Fruit fly (Drosophila melanogaster) Kc167 (cell line): Measurements from ENCODE around the gene MED19.
"Not testable (repeated sequence)": the region's sequence is repeated elsewhere in the genome, so short reads cannot be mapped to it uniquely, and the experiment has no call there.

Experiments
- Myc ChIP-seq: fragments of >200 bp; optimal IDR thresholded peaks from 2 replicates; lab custom pipeline; 2017; ENCODE audit warnings: missing external identifiers
- Sin3A ChIP-seq: fragments of >200 bp; optimal IDR thresholded peaks from 2 replicates; lab custom pipeline; 2018; ENCODE audit warnings: missing external identifiers
- h ChIP-seq: fragments of >200 bp; optimal IDR thresholded peaks from 3 replicates; lab custom pipeline; 2018; ENCODE audit warnings: missing external identifiers
- insv ChIP-seq: fragments of >200 bp; optimal IDR thresholded peaks from 3 replicates; lab custom pipeline; 2018; ENCODE audit warnings: missing external identifiers
- psq ChIP-seq: fragments of >200 bp; optimal IDR thresholded peaks from 2 replicates; lab custom pipeline; 2017; ENCODE audit warnings: missing external identifiers
- ttk ChIP-seq: sonication (Bioruptor generic); optimal IDR thresholded peaks from 2 replicates; lab custom pipeline; 2017; ENCODE audit warnings: missing external identifiers

MED19 gene

DNA sequence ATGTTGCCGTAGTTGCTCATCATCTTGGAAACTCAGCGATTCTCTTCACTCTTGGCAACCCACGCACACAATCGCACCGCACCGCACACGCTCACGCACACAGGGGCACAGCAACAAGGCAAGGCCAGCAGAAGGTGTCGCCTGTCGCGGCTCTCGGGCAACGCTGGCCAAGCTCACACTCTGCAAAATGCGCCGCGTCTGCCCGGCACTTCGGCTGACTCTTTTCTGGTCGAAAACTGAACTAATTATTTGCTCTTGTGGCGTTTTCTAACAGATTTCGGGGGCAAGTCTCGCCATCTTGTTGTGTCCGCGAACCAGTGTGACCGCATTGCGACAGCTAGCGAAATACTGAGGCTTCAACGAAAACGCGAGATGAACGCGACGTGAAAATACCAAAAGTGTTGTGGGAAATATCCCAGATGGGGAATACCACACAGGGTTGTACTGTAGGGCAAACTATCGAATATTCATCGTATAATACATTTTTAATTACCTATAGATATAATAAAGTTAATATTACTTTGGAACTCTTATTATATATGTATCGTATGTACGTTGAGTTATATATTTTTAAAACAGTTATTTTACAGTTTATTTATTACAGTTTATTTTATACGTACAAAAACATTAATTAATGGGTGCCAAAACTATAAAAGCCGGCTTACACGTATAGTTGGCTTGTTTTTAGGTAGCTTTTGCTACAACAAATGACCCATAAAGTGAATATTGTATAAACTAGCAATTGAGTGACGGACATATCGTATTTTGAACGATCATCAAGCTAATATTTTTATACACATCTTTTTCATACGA is at the start of gene MED19, which contains the start of gene CG7430:
Gene MED19 (minus strand): TSS at position 333 of the 813 bp plus-strand sequence.
Gene CG7430 (plus strand): TSS at position 748 of the 813 bp plus-strand sequence.
- TF ChIP-seq Sin3A (lab: Kevin White, UChicago) (no peak), h (no peak), psq (no peak), ttk (no peak), insv (no peak), Myc (lab: Kevin White, UChicago) (no peak)

DNA sequence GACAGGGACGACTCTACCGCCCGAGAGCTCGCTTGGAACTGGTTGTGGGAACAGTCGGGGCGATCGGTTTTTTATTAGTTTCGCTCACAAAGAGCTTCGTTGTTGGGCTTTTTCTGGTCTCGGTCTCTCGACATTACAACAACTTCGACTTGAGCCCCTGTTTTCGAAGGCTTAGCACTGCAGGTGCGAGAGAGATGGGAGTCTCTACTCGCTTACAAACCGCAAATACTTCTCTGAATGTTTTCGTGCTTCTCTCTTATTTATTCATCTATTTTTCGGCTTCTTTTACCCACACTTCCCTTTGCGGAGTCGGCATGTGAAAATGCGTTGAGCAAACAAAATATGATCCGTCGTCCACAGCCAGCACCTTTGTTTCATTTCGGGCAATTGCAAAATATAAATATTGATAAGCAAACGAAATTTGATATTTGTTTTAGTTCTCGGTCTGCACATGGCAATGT is 49.5 kb upstream of the MED19 start, which contains the start of gene Tsp74F:
Gene Tsp74F (minus strand): TSS at position 48 of the 461 bp plus-strand sequence.
- TF ChIP-seq Myc (lab: Kevin White, UChicago) (no peak), psq (no peak), Sin3A (lab: Kevin White, UChicago) (no peak), h (no peak), ttk (no peak), insv (no peak)

DNA sequence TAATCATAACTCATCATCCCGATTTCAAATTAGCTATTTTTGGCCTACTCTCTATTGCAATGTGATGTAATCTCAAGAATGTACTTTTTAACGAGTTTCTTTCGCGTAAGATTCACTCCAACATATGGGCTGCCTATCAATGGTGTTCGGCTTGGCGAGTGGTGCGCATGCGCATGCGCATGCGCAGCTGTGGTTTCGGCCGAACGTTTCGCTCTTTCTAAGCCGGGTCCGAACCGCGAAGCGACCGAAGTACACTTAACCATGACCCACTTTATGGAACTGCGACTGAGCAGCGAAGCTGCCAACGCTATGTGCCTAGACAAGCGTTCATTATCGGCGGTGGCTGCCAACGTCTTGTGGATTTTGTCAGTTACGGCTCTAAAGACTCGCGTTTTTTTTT is 47.4 kb upstream of the MED19 start:
- TF ChIP-seq insv (no peak), ttk (no peak), Sin3A (lab: Kevin White, UChicago) (no peak), psq (no peak), Myc (lab: Kevin White, UChicago) (no peak), h (no peak)

DNA sequence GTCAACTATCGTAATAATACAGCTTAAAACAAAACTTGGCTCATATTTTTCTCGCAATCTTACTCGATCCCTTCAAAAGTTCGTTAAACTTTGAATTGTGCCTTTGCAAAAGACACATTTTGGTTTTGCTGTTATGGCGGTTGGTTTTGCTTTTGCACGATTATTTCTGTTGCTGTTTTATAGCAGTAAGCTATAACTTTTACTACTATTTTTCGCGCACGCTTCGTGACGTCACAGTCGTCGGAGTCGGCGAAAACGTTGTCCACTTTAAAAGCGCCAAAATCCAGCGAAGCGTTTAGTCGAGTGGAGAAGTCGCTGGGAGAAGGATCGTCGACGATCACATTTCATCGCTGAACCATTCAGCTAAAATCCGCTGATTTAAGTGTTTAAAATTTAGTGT is 41.1 kb upstream of the MED19 start, which contains the start of gene CG7402:
Gene CG7402 (plus strand): TSS at position 313 of the 400 bp plus-strand sequence.
- no peak for TF ChIP-seq Myc (lab: Kevin White, UChicago)
- TF ChIP-seq h, result no peak
- TF ChIP-seq ttk, result no peak
- TF ChIP-seq psq, result no peak
- TF ChIP-seq Sin3A (lab: Kevin White, UChicago), result no peak
- TF ChIP-seq insv, result no peak

DNA sequence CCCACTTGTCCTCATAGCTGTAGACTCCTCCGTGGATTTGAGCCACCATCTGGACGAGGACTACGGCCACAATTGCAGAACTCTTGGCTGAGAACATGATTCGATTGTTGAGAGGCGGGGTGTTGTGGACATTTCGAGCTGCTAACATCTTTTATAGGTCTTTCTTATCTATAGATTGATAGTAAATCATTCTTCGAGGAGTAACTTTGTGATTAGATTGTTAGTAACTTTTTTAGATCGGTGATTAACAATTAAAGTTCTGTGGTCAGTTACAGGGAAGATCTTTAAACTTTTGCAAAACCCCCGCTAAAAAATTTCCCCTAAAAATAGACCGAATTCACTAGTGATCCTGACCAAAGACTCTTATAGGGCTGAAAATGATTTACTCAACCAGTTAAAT is 40.2 kb upstream of the MED19 start, which contains the start of gene CG16775:
Gene CG16775 (minus strand): TSS at position 101 of the 400 bp plus-strand sequence.
- TF ChIP-seq insv (no peak), ttk (no peak), psq (no peak), Sin3A (lab: Kevin White, UChicago) (no peak), Myc (lab: Kevin White, UChicago) (no peak)

DNA sequence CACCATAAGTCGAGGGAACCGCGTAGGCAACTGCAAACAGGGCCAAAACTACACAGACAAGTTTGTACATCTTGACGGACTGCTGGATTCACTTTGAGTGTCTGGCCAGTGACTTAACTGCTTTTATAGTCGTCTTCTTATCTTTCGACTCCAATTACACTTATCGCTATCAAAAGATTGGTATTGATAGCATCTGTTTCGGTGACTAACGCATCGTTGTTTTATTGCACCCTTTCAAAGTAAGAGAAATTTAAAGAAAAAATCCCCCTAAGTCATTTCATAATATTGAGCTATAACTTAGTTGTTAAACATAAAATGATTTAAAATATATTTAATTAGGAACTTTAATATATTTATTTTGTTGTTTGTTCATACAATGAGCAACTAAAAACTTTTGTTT is 38.0 kb upstream of the MED19 start, which contains the start of gene CG5506:
Gene CG5506 (minus strand): TSS at position 101 of the 400 bp plus-strand sequence.
- TF ChIP-seq ttk, result no peak
- TF ChIP-seq psq, result no peak
- no peak for TF ChIP-seq h
- no peak for TF ChIP-seq insv
- TF ChIP-seq Myc (lab: Kevin White, UChicago), result no peak
- TF ChIP-seq Sin3A (lab: Kevin White, UChicago), result no peak

DNA sequence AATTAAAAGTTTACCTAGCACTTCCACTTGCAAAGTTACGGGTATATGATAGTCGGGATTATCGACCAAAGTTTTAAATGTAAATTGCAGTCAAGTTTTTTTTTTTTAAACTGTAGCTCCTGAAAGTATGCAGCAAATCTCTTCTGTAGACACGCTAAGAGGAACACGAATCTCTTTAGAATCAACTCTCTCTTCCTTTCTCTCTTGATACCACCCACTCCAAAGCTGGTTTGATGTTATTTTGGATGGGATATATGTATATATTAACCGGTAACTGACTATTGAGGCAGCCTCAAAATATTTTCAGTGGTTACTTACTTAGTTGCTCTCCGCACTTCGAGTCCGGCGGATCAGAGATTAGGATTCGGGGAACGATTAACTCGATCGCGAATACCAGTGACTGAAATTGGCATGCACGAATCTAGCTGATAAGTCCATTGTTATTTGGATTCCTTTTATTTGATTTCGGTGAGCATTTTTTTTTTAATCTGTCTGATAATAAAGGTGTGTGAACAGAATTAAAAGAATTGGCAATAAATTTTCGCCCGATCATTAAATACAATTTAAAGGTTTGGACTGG is 32.6 kb upstream of the MED19 start, which contains the start of gene CG7408:
Gene CG7408 (plus strand): TSS at position 316 of the 580 bp plus-strand sequence.
- TF ChIP-seq Sin3A (lab: Kevin White, UChicago) (no peak), h (no peak), insv (no peak), Myc (lab: Kevin White, UChicago) (no peak), ttk (no peak), psq (no peak)

DNA sequence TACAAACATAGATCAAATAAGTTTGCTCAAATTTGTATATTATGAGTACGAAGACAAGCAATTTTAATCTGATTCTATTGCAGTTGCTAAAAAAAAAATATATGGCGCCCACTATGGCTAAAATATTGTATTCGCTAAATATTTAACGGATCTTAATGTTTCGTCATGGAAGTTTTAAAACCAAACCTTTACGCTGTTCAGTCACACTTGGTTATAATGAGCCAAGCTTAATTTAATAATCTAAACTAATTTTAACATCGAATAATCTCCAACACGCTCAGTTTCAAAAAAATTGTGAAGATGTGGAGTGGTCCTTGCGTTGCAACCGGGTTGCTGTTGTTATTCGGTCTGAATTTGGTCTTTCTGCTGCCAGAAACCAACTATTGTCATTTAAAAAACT is 11.9 kb upstream of the MED19 start, which contains the start of gene CG34002:
Gene CG34002 (plus strand): TSS at position 301 of the 400 bp plus-strand sequence.
- TF ChIP-seq Myc (lab: Kevin White, UChicago); Sin3A (lab: Kevin White, UChicago); psq: not testable (repeated sequence)

DNA sequence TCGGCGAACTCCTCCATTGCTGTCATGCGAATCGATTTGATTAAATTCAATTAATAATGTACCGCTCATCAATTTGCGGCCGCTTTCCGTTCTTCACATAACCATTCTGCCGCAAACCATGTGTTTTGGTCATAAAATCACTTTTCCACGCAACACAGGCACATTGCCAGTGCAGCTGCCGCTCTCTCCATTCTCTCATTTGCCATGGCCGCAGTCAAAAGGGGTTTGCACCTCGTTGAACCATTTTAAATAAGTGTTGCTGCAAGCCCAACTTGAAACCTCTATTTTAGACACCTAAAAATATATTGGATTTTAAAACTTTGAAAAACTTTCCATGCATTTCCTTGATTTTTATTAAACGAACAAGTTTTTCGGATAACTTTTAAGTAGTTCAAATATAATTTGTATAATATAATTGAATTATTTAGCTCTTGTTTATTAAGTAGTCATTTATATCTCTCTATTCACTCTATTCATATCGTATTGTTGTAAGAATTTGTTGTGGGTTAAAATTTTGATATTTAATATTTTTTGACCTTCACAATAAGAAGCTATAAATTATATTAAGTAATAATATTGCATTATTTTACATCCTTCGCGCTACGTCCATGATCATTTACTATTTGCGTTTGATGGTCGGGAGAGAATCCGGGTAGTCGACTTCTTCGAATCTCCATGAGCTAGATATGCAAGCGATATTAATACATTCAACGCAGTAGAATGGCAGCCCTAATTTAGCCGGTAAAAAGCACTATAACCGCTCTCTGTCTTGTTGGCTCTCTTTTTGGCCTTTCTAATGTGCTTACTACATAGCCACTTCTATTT is 10.6 kb upstream of the MED19 start, which contains the start of gene CG5535:
Gene CG5535 (minus strand): TSS at position 140 of the 825 bp plus-strand sequence.
- TF ChIP-seq ttk, result no peak

DNA sequence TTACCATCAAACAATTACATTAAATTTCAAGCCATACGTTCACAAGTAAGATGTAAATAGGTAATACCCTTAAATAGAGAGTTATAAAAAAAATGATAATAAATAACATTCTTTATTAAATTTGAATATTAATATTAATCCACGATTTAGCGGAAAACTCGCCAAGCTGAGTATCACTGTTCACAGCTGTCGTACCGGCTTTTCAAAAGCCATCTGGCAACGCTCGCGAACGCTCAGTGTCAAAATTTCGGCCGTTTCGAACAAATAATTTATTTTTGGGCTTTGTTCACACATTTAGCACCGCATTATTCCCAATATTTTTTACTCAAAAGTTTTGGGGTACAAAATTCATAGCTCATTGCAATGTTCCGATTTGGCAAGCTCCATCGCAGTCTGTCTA is 3.2 kb upstream of the MED19 start, which contains the start of gene TrpRS-m:
Gene TrpRS-m (plus strand): TSS at position 211 of the 400 bp plus-strand sequence.
- TF ChIP-seq Sin3A (lab: Kevin White, UChicago) (no peak), h (no peak), Myc (lab: Kevin White, UChicago) (no peak), psq (no peak), insv (no peak), ttk (no peak)

DNA sequence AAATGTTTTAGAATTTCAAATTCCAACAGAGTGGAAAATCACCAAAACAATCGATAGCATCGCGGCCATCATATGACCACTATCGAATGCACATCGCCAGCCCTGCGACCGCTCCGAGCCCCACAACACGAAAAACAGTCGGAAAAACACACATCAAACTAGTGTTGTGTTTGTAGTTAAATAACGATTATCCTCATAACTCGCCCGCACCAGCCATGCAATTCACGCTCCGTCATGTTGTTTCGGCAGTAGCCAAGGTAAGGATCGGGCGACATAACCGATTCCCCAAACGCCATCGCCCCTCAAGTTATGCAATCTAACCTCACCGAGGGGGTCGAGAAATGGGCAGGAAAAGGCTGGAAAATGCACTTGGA is 668 bp upstream of the MED19 start:
- no peak for TF ChIP-seq h
- TF ChIP-seq insv, result no peak

DNA sequence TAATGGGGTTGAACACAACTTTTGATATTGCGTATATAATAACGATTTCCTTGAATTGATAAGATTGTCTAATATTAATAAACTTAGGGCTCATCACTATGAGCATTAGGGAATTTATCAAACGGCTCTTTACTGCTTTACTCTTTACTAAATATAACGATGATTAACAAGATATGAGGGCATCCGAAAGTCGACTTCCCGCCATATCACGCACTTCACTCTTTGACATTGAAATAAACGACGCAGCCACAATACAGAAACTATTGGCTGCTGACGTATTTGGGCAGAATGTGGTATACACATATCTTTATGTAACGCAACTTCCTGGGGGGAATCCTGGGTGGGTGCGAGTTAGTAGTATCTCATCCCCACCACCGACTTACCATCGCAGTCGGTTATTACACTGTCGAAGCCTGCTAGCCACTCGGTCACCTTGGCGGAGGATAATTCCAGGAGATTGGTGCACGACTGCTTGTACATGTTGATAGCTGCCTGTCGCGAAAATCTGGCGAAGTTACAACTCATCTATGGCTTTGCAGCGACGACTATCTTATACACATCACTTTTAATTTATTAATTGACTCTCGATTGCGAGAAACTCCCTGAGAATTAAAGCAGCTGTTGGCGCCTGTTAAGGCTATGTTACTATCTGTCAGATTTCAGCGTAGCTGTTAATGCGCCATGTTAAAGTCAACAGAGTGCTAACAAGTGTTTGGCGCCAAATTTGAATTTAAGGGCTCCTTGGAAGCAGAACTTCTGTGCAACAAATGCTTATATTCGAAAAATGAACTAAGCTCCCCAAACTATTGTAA is 3.2 kb downstream of the MED19 start, which contains the start of gene CG5567:
Gene CG5567 (minus strand): TSS at position 653 of the 812 bp plus-strand sequence.
- TF ChIP-seq Myc (lab: Kevin White, UChicago) (no peak), ttk (no peak), insv (no peak), psq (no peak), Sin3A (lab: Kevin White, UChicago) (no peak), h (no peak)
